Fruit fly (Drosophila melanogaster) whole organism, wandering third instar larva: ENCODE measurements around the gene emei.

Experiments used
- Dfd ChIP-seq: fragments of >200 bp; optimal IDR thresholded peaks from 2 replicates; lab custom pipeline; 2017; ENCODE audit warnings: missing biosample characterization, missing genetic modification characterization
- Dif ChIP-seq: fragments of 200-275, 200-300 bp; sonication (Bioruptor generic); optimal IDR thresholded peaks from 2 replicates; lab custom pipeline; 2018; ENCODE audit warnings: missing biosample characterization, missing genetic modification characterization; ENCODE audit not compliant: partially characterized antibody
- Hnf4 ChIP-seq: fragments of 200-800 bp; sonication (Bioruptor generic); optimal IDR thresholded peaks from 2 replicates; lab custom pipeline; 2016; ENCODE audit warnings: missing biosample characterization, mild to moderate bottlenecking, missing genetic modification characterization
- Jra ChIP-seq: sonication (Bioruptor generic); optimal IDR thresholded peaks from 2 replicates; lab custom pipeline; 2016; ENCODE audit warnings: missing biosample characterization, missing genetic modification characterization
- Myc ChIP-seq: fragments of >200 bp; optimal IDR thresholded peaks from 2 replicates; lab custom pipeline; 2017
- N ChIP-seq: fragments of >200 bp; optimal IDR thresholded peaks from 2 replicates; lab custom pipeline; 2018; ENCODE audit warnings: missing biosample characterization, missing external identifiers, missing genetic modification characterization
- br ChIP-seq: fragments of 200-800 bp; sonication (Bioruptor generic); optimal IDR thresholded peaks from 2 replicates; lab custom pipeline; 2016; ENCODE audit warnings: missing biosample characterization, missing genetic modification characterization
- brk ChIP-seq: fragments of 200-800 bp; sonication (Bioruptor generic); optimal IDR thresholded peaks from 2 replicates; lab custom pipeline; 2016; ENCODE audit warnings: missing biosample characterization, mild to moderate bottlenecking, missing genetic modification characterization
- psq ChIP-seq: fragments of 200-800 bp; sonication (Bioruptor generic); optimal IDR thresholded peaks from 3 replicates; lab custom pipeline; 2017; ENCODE audit warnings: missing biosample characterization, mild to moderate bottlenecking, missing genetic modification characterization, moderate library complexity
- usp ChIP-seq: fragments of >200 bp; optimal IDR thresholded peaks from 2 replicates; lab custom pipeline; 2017; ENCODE audit warnings: missing biosample characterization, missing genetic modification characterization

- TF ChIP-seq Dif (GFP tag; lab: Kevin White, UChicago) (no peak), psq (GFP tag; lab: Kevin White, UChicago) (peak; percentile 7), usp (GFP tag; lab: Kevin White, UChicago) (no peak), N (GFP tag; lab: Kevin White, UChicago) (no peak), Jra (no peak), Dfd (no peak), Hnf4 (GFP tag; lab: Kevin White, UChicago) (no peak), brk (no peak), Myc (lab: Kevin White, UChicago) (no peak), br (no peak)
These were observed 45.9 kb downstream of the emei start for dm6 chr3L:11155380-11155779.
